Worm (Caenorhabditis elegans) whole organism, midembryonic: ENCODE results near the gene csn-4.

ENCODE experiments used
- T22C8.4 ChIP-seq: fragments of 200-800 bp; sonication (Bioruptor generic); IDR thresholded peaks from 2 replicates; pipeline ENCODE4 v1.3.6; 2022; ENCODE audit warnings: missing genetic modification characterization, missing compliant biosample characterization
- flt-1 ChIP-seq: fragments of 200-800 bp; sonication (Bioruptor generic); IDR thresholded peaks from 2 replicates; pipeline ENCODE4 v1.3.6; 2022; ENCODE audit warnings: missing genetic modification characterization, missing compliant biosample characterization
- klf-2 ChIP-seq: fragments of 200-800 bp; sonication (Bioruptor generic); conservative IDR thresholded peaks from 2 replicates; pipeline ENCODE4 v1.3.6; 2022; ENCODE audit warnings: missing genetic modification reagents, missing genetic modification characterization, missing compliant biosample characterization
- med-1 ChIP-seq: sonication (generic microtip); optimal IDR thresholded peaks from 2 replicates; lab custom pipeline; 2017; ENCODE audit warnings: missing genetic modification characterization, mild to moderate bottlenecking, missing compliant biosample characterization, antibody characterized with exemption, missing genetic modification reagents; ENCODE audit not compliant: insufficient read depth
- ztf-23 ChIP-seq: fragments of 200-800 bp; sonication (Bioruptor generic); IDR thresholded peaks from 2 replicates; pipeline ENCODE4 v1.3.6; 2022; ENCODE audit warnings: missing genetic modification reagents, missing genetic modification characterization, missing compliant biosample characterization
- ztf-29 ChIP-seq: fragments of 200-800 bp; sonication (Bioruptor generic); IDR thresholded peaks from 2 replicates; pipeline ENCODE4 v1.3.6; 2022; ENCODE audit warnings: missing genetic modification reagents, missing genetic modification characterization, missing compliant biosample characterization

- no peak for TF ChIP-seq T22C8.4 (GFP tag; lab: Robert Waterston, UW)
- TF ChIP-seq flt-1 (GFP tag; lab: Robert Waterston, UW) = no peak
- no peak for TF ChIP-seq med-1 (GFP tag; lab: Kevin White, UChicago)
- TF ChIP-seq ztf-29 = no peak
- TF ChIP-seq ztf-23 (GFP tag; lab: Robert Waterston, UW) = no peak
- TF ChIP-seq klf-2 (GFP tag; lab: Robert Waterston, UW) = no peak
These were observed 32.8 kb downstream of the csn-4 start for ce11 chrIV:1053989-1054388.
